Fruit fly (Drosophila melanogaster) whole organism, embryonic: ENCODE measurements around the gene mRpL35.

ENCODE experiments used
- Antp ChIP-seq: fragments of 200-800 bp; sonication (Bioruptor generic); optimal IDR thresholded peaks from 3 replicates; lab custom pipeline; 2016; ENCODE audit warnings: missing biosample characterization, missing genetic modification characterization
- Atf3 ChIP-seq: fragments of 200-800 bp; sonication (Bioruptor generic); optimal IDR thresholded peaks from 3 replicates; lab custom pipeline; 2016; ENCODE audit warnings: missing biosample characterization, missing genetic modification characterization
- CG11398 ChIP-seq: fragments of 200-800 bp; sonication (Bioruptor generic); optimal IDR thresholded peaks from 2 replicates; lab custom pipeline; 2016; ENCODE audit warnings: missing biosample characterization, missing genetic modification characterization
- CG14860 ChIP-seq: fragments of 200-800 bp; sonication (Bioruptor generic); IDR thresholded peaks from 3 replicates; pipeline ENCODE4 v1.3.6; 2022; ENCODE audit warnings: missing biosample characterization, missing genetic modification characterization; ENCODE audit not compliant: partially characterized antibody
- CG15696 ChIP-seq: fragments of 200-800 bp; sonication (Bioruptor generic); optimal IDR thresholded peaks from 2 replicates; lab custom pipeline; 2019; ENCODE audit warnings: missing biosample characterization, mild to moderate bottlenecking, missing genetic modification characterization, moderate library complexity
- CG17385 ChIP-seq: fragments of 200-800 bp; sonication (Bioruptor generic); optimal IDR thresholded peaks from 3 replicates; lab custom pipeline; 2018; ENCODE audit warnings: missing biosample characterization, mild to moderate bottlenecking, missing genetic modification characterization
- CG17912 ChIP-seq: fragments of 200-800 bp; sonication (Bioruptor generic); optimal IDR thresholded peaks from 2 replicates; lab custom pipeline; 2018; ENCODE audit warnings: missing biosample characterization, mild to moderate bottlenecking, missing genetic modification characterization
- CG1832 ChIP-seq: fragments of 200-800 bp; sonication (Bioruptor generic); optimal IDR thresholded peaks from 2 replicates; lab custom pipeline; 2017; ENCODE audit warnings: missing biosample characterization, mild to moderate bottlenecking, missing genetic modification characterization, inconsistent platforms
- CG4820 ChIP-seq: fragments of 200-800 bp; sonication (Bioruptor generic); optimal IDR thresholded peaks from 3 replicates; lab custom pipeline; 2016; ENCODE audit warnings: missing biosample characterization, missing genetic modification characterization
- CG6272 ChIP-seq: fragments of 200-800 bp; sonication (Bioruptor generic); IDR thresholded peaks from 2 replicates; pipeline ENCODE4 v1.3.6; 2022; ENCODE audit warnings: missing biosample characterization, missing genetic modification characterization
- CG7839 ChIP-seq: fragments of 200-800 bp; sonication (Bioruptor generic); optimal IDR thresholded peaks from 3 replicates; lab custom pipeline; 2018; ENCODE audit warnings: missing biosample characterization, mild to moderate bottlenecking, missing genetic modification characterization, moderate library complexity
- CG7928 ChIP-seq: fragments of 200-800 bp; sonication (Bioruptor generic); optimal IDR thresholded peaks from 2 replicates; lab custom pipeline; 2017; ENCODE audit warnings: missing biosample characterization, mild to moderate bottlenecking, missing genetic modification characterization
- CG8765 ChIP-seq: fragments of 200-800 bp; sonication (Bioruptor generic); IDR thresholded peaks from 2 replicates; pipeline ENCODE4 v1.3.6; 2022; ENCODE audit warnings: missing biosample characterization, missing genetic modification characterization
- CG9932 ChIP-seq: fragments of 200-800 bp; sonication (Bioruptor generic); IDR thresholded peaks from 2 replicates; pipeline ENCODE4 v1.3.6; 2022; ENCODE audit warnings: missing biosample characterization, missing genetic modification characterization
- Dfd ChIP-seq, 2 experiments: fragments of >200 bp; optimal IDR thresholded peaks; 2 replicates each; lab custom pipeline; 2017; ENCODE audit warnings: missing biosample characterization in 2 of 2, missing genetic modification characterization in 2 of 2
- ERR ChIP-seq: fragments of 200-800 bp; sonication (Bioruptor generic); optimal IDR thresholded peaks from 2 replicates; lab custom pipeline; 2016; ENCODE audit warnings: missing biosample characterization, missing genetic modification characterization
- Ets65A ChIP-seq: fragments of 200-800 bp; sonication (Bioruptor generic); peaks from one replicate; lab custom pipeline; 2016; ENCODE audit warnings: missing biosample characterization, missing genetic modification characterization
- Gsc ChIP-seq: fragments of 200-800 bp; sonication (Bioruptor generic); IDR thresholded peaks from 2 replicates; pipeline ENCODE4 v1.3.6; 2022; ENCODE audit warnings: missing biosample characterization, missing genetic modification characterization
- HLH3B ChIP-seq: fragments of 200-800 bp; sonication (Bioruptor generic); IDR thresholded peaks from 2 replicates; pipeline ENCODE4 v1.3.6; 2022; ENCODE audit warnings: missing biosample characterization, missing genetic modification characterization
- Hr3 ChIP-seq: fragments of 200-800 bp; sonication (Bioruptor generic); optimal IDR thresholded peaks from 3 replicates; lab custom pipeline; 2016; ENCODE audit warnings: missing biosample characterization, missing genetic modification characterization
- Jarid2 ChIP-seq: fragments of 200-800 bp; sonication (Bioruptor generic); optimal IDR thresholded peaks from 3 replicates; lab custom pipeline; 2017; ENCODE audit warnings: mild to moderate bottlenecking, missing biosample characterization, missing genetic modification reagents, missing genetic modification characterization
- MTF-1 ChIP-seq: fragments of 200-800 bp; sonication (Bioruptor generic); optimal IDR thresholded peaks from 2 replicates; lab custom pipeline; 2018; ENCODE audit warnings: missing biosample characterization, mild to moderate bottlenecking, missing genetic modification characterization, borderline replicate concordance
- Pdp1 ChIP-seq, 2 experiments: fragments of 200-800 bp; sonication (Bioruptor generic); optimal IDR thresholded peaks; 3 replicates each; lab custom pipeline; 2016; ENCODE audit warnings: missing biosample characterization in 2 of 2, missing genetic modification characterization in 2 of 2, mild to moderate bottlenecking in 1 of 2, moderate library complexity in 1 of 2
- Usf ChIP-seq: fragments of 200-800 bp; sonication (Bioruptor generic); optimal IDR thresholded peaks from 2 replicates; lab custom pipeline; 2017; ENCODE audit warnings: missing genotype, missing biosample characterization, missing genetic modification characterization
- chm ChIP-seq: fragments of 200-800 bp; sonication (Bioruptor generic); IDR thresholded peaks from 2 replicates; pipeline ENCODE4 v1.3.6; 2022; ENCODE audit warnings: missing biosample characterization, missing genetic modification characterization
- croc ChIP-seq: fragments of 200-800 bp; sonication (Bioruptor generic); conservative IDR thresholded peaks from 3 replicates; pipeline ENCODE4 v1.3.6; 2022; ENCODE audit warnings: missing biosample characterization, missing genetic modification characterization
- crol ChIP-seq: fragments of 200-800 bp; sonication (Bioruptor generic); IDR thresholded peaks from 2 replicates; pipeline ENCODE4 v1.3.6; 2022; ENCODE audit warnings: missing biosample characterization, missing genetic modification characterization
- eve ChIP-seq, 2 experiments: fragments of >200 bp; optimal IDR thresholded peaks; 2 replicates each; lab custom pipeline; 2017; ENCODE audit warnings: missing biosample characterization in 2 of 2, missing genetic modification characterization in 2 of 2
- eyg ChIP-seq: fragments of 200-800 bp; sonication (Bioruptor generic); optimal IDR thresholded peaks from 3 replicates; lab custom pipeline; 2016; ENCODE audit warnings: missing biosample characterization, missing genetic modification characterization
- gcm2 ChIP-seq: fragments of 200-800 bp; sonication (Bioruptor generic); optimal IDR thresholded peaks from 2 replicates; lab custom pipeline; 2016; ENCODE audit warnings: missing biosample characterization, missing genetic modification characterization
- ham ChIP-seq: fragments of 200-800 bp; sonication (Bioruptor generic); IDR thresholded peaks from 2 replicates; pipeline ENCODE4 v1.3.6; 2022; ENCODE audit warnings: missing biosample characterization, missing genetic modification characterization
- lola ChIP-seq, 3 experiments: fragments of >200 bp in 2 of 3; fragments of 200-800 bp in 1 of 3; sonication (Bioruptor generic) in 1 of 3; optimal IDR thresholded peaks; 2 replicates each; lab custom pipeline; 2017 to 2019; ENCODE audit warnings: missing biosample characterization in 3 of 3, missing genetic modification characterization in 3 of 3, mild to moderate bottlenecking in 1 of 3, moderate library complexity in 1 of 3
- mld ChIP-seq: fragments of 200-800 bp; sonication (Bioruptor generic); IDR thresholded peaks from 3 replicates; pipeline ENCODE4 v1.3.6; 2022; ENCODE audit warnings: missing biosample characterization, missing genetic modification characterization; ENCODE audit not compliant: partially characterized antibody
- nerfin-1 ChIP-seq: fragments of 200-800 bp; sonication (Bioruptor generic); optimal IDR thresholded peaks from 3 replicates; lab custom pipeline; 2019; ENCODE audit warnings: missing biosample characterization, mild to moderate bottlenecking, missing genetic modification characterization, moderate library complexity
- nmo ChIP-seq: fragments of 200-800 bp; sonication (Bioruptor generic); optimal IDR thresholded peaks from 2 replicates; lab custom pipeline; 2018; ENCODE audit warnings: missing biosample characterization, mild to moderate bottlenecking, missing genetic modification characterization, moderate library complexity
- prd ChIP-seq, 3 experiments: fragments of >200 bp in 2 of 3; fragments of 200-800 bp in 1 of 3; sonication (Bioruptor generic) in 1 of 3; optimal IDR thresholded peaks in 2 of 3; IDR thresholded peaks in 1 of 3; 2 replicates in 2 of 3; 3 replicates in 1 of 3; pipeline versions ENCODE4 v1.3.6 to Lab custom; 2017 to 2022; ENCODE audit warnings: missing biosample characterization in 1 of 3, missing genetic modification characterization in 1 of 3
- psq ChIP-seq: fragments of 200-800 bp; sonication (Bioruptor generic); optimal IDR thresholded peaks from 2 replicates; lab custom pipeline; 2017; ENCODE audit warnings: missing biosample characterization, missing genetic modification characterization
- pum ChIP-seq: fragments of 200-800 bp; sonication (Bioruptor generic); optimal IDR thresholded peaks from 2 replicates; lab custom pipeline; 2016; ENCODE audit warnings: missing biosample characterization, missing genetic modification characterization
- ranshi ChIP-seq: fragments of 200-800 bp; sonication (Bioruptor generic); IDR thresholded peaks from 2 replicates; pipeline ENCODE4 v1.3.6; 2022; ENCODE audit warnings: missing biosample characterization, missing genetic modification characterization
- row ChIP-seq: fragments of 200-800 bp; sonication (Bioruptor generic); IDR thresholded peaks from 3 replicates; pipeline ENCODE4 v1.3.6; 2022; ENCODE audit warnings: missing biosample characterization, missing genetic modification characterization
- salm ChIP-seq: fragments of 200-800 bp; sonication (Bioruptor generic); optimal IDR thresholded peaks from 2 replicates; lab custom pipeline; 2018; ENCODE audit warnings: missing biosample characterization, mild to moderate bottlenecking, missing genetic modification characterization
- sc ChIP-seq, 3 experiments: fragments of >200 bp in 2 of 3; fragments of 200-800 bp in 1 of 3; sonication (Bioruptor generic) in 1 of 3; optimal IDR thresholded peaks; 2 replicates in 2 of 3; 3 replicates in 1 of 3; lab custom pipeline; 2017; ENCODE audit warnings: mild to moderate bottlenecking in 1 of 3, missing biosample characterization in 1 of 3, missing genetic modification characterization in 1 of 3, missing genetic modification reagents in 1 of 3
- sens-2 ChIP-seq: fragments of 200-800 bp; sonication (Bioruptor generic); IDR thresholded peaks from 2 replicates; pipeline ENCODE4 v1.3.6; 2022; ENCODE audit warnings: missing biosample characterization, missing genetic modification characterization
- sima ChIP-seq: fragments of 200-800 bp; sonication (Bioruptor generic); optimal IDR thresholded peaks from 2 replicates; lab custom pipeline; 2016; ENCODE audit warnings: missing biosample characterization, missing genetic modification characterization
- slou ChIP-seq: fragments of 200-800 bp; sonication (Bioruptor generic); optimal IDR thresholded peaks from 3 replicates; lab custom pipeline; 2016; ENCODE audit warnings: missing biosample characterization, missing genetic modification characterization
- sob ChIP-seq: fragments of 200-800 bp; sonication (Bioruptor generic); IDR thresholded peaks from 2 replicates; pipeline ENCODE4 v1.3.6; 2022; ENCODE audit warnings: missing biosample characterization, missing genetic modification characterization
- sqz ChIP-seq: fragments of 200-800 bp; sonication (Bioruptor generic); optimal IDR thresholded peaks from 3 replicates; lab custom pipeline; 2018; ENCODE audit warnings: missing biosample characterization, mild to moderate bottlenecking, missing genetic modification characterization
- stwl ChIP-seq: fragments of 200-800 bp; sonication (Bioruptor generic); optimal IDR thresholded peaks from 3 replicates; lab custom pipeline; 2018; ENCODE audit warnings: missing biosample characterization, mild to moderate bottlenecking, missing genetic modification characterization, moderate library complexity
- unc-4 ChIP-seq: fragments of 200-800 bp; sonication (Bioruptor generic); IDR thresholded peaks from 2 replicates; pipeline ENCODE4 v1.3.6; 2022; ENCODE audit warnings: missing biosample characterization, missing genetic modification characterization; ENCODE audit not compliant: partially characterized antibody
- wek ChIP-seq: fragments of 200-800 bp; sonication (Bioruptor generic); optimal IDR thresholded peaks from 3 replicates; lab custom pipeline; 2018; ENCODE audit warnings: missing biosample characterization, mild to moderate bottlenecking, missing genetic modification characterization, moderate library complexity
- zfh2 ChIP-seq: fragments of 200-800 bp; sonication (Bioruptor generic); optimal IDR thresholded peaks from 2 replicates; lab custom pipeline; 2016; ENCODE audit warnings: missing biosample characterization, missing genetic modification characterization

mRpL35 gene

DNA sequence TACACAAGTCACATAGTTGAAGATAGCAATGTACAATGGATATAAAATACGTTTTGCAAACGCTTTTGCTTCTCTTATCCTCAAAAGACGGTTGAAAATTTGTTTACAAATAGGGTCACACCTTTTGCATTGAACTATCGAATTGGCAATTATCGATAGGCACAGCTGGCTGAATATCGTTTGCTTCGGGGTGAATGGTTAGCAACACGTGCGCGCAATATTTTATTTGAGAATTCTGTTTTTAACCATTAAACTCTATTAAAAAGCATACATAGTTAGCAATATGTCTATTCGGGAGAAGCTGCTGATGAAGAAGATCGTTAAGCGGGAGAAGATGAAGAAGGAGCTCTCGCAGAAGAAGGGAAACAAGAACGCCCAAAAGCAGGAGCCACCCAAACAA, 12.2 kb downstream of the mRpL35 start (continued):
- TF ChIP-seq eyg (GFP tag; lab: Kevin White, UChicago) (no peak), CG7928 (no peak), Atf3 (GFP tag; lab: Kevin White, UChicago) (no peak), row (GFP tag; lab: Robert Waterston, UW) (peak; percentile 12; the same call in 1 of the 3 replicates), wek (GFP tag; lab: Kevin White, UChicago) (no peak), chm (GFP tag; lab: Robert Waterston, UW) (no peak), croc (GFP tag; lab: Robert Waterston, UW) (no peak), Jarid2 (no peak), CG14860 (GFP tag; lab: Robert Waterston, UW) (peak; percentile 57), Hr3 (GFP tag; lab: Kevin White, UChicago) (no peak), mld (GFP tag; lab: Robert Waterston, UW) (peak; percentile 86), Antp (GFP tag; lab: Kevin White, UChicago) (no peak), CG15696 (tag; lab: Kevin White, UChicago) (no peak), Usf (no peak), slou (GFP tag; lab: Kevin White, UChicago) (no peak), crol (GFP tag; lab: Robert Waterston, UW) (no peak), Ets65A (GFP tag; lab: Kevin White, UChicago) (no peak), sqz (GFP tag; lab: Kevin White, UChicago) (no peak), zfh2 (GFP tag; lab: Kevin White, UChicago) (no peak), sob (no peak), pum (GFP tag; lab: Kevin White, UChicago) (no peak), CG11398 (GFP tag; lab: Kevin White, UChicago) (no peak), nerfin-1 (no peak), MTF-1 (GFP tag; lab: Kevin White, UChicago) (no peak), prd (optimal IDR thresholded peaks at IDR 0.05; lab: Kevin White, UChicago) (no peak), prd (GFP tag; IDR thresholded peaks at IDR 0.05; lab: Robert Waterston, UW) (no peak), CG17385 (GFP tag; lab: Kevin White, UChicago) (no peak), Gsc (GFP tag; lab: Robert Waterston, UW) (no peak), lola (GFP tag; optimal IDR thresholded peaks at IDR 0.05; lab: Kevin White, UChicago) (no peak), Pdp1 (GFP tag; optimal IDR thresholded peaks at IDR 0.05; lab: Kevin White, UChicago) (no peak), HLH3B (GFP tag; lab: Robert Waterston, UW) (no peak), CG1832 (GFP tag; lab: Kevin White, UChicago) (no peak), ranshi (GFP tag; lab: Robert Waterston, UW) (no peak), CG4820 (GFP tag; lab: Kevin White, UChicago) (no peak), gcm2 (no peak), sc (optimal IDR thresholded peaks at IDR 0.05; lab: Kevin White, UChicago) (no peak), sc (GFP tag; optimal IDR thresholded peaks at IDR 0.05; lab: Kevin White, UChicago) (no peak), CG17912 (no peak), sima (GFP tag; lab: Kevin White, UChicago) (no peak), sens-2 (no peak), CG7839 (tag; lab: Kevin White, UChicago) (no peak), salm (tag; lab: Kevin White, UChicago) (no peak), psq (GFP tag; lab: Kevin White, UChicago) (no peak), Dfd (GFP tag; optimal IDR thresholded peaks at IDR 0.05; lab: Kevin White, UChicago) (no peak), nmo (GFP tag; lab: Kevin White, UChicago) (peak; percentile 25), eve (GFP tag; optimal IDR thresholded peaks at IDR 0.05; lab: Kevin White, UChicago) (no peak), unc-4 (GFP tag; lab: Robert Waterston, UW) (peak; percentile 78), ERR (no peak), CG8765 (no peak), CG9932 (no peak), stwl (tag; lab: Kevin White, UChicago) (peak; percentile 64), CG6272 (no peak), ham (GFP tag; lab: Robert Waterston, UW) (no peak)
